Worm (Caenorhabditis elegans) whole organism, young adult: Measurements from ENCODE around the gene pges-2.
A peak's percentile ranks its signal among the peaks of the same experiment; 100 is the strongest.

Experiments used
- F10E7.11 ChIP-seq: sonication (generic microtip); optimal IDR thresholded peaks from 2 replicates; lab custom pipeline; 2017; ENCODE audit warnings: mild to moderate bottlenecking, missing genetic modification characterization, moderate library complexity, missing compliant biosample characterization
- F55B11.4 ChIP-seq: sonication (generic microtip); optimal IDR thresholded peaks from 2 replicates; lab custom pipeline; 2016; ENCODE audit warnings: missing compliant biosample characterization, missing genetic modification characterization, borderline replicate concordance; ENCODE audit not compliant: insufficient read depth
- F57C9.4 ChIP-seq: sonication (generic microtip); optimal IDR thresholded peaks from 2 replicates; lab custom pipeline; 2017; ENCODE audit warnings: mild to moderate bottlenecking, missing genetic modification characterization, missing compliant biosample characterization
- Y53F4B.3 ChIP-seq: fragments of 200-800 bp; sonication (Bioruptor generic); IDR thresholded peaks from 2 replicates; pipeline ENCODE4 v1.3.6; 2022; ENCODE audit warnings: missing genetic modification reagents, missing genetic modification characterization, missing compliant biosample characterization
- Y95B8A.8 ChIP-seq: fragments of 200-800 bp; sonication (Bioruptor generic); IDR thresholded peaks from 2 replicates; pipeline ENCODE4 v1.3.6; 2022; ENCODE audit warnings: missing genetic modification reagents, missing genetic modification characterization, missing compliant biosample characterization
- ZK185.1 ChIP-seq: sonication (generic microtip); optimal IDR thresholded peaks from 2 replicates; lab custom pipeline; 2016; ENCODE audit warnings: mild to moderate bottlenecking, missing genetic modification characterization, missing compliant biosample characterization; ENCODE audit not compliant: poor library complexity, severe bottlenecking
- ama-1 ChIP-seq, 3 experiments: fragments of 150-350 bp in 1 of 3; sonication (generic microtip) in 2 of 3; optimal IDR thresholded peaks; 2 replicates each; lab custom pipeline; 2014 to 2018; ENCODE audit warnings: missing biosample characterization in 2 of 3, missing genetic modification characterization in 2 of 3, missing genetic modification reagents in 2 of 3
- atf-7 ChIP-seq: sonication (generic microtip); optimal IDR thresholded peaks from 2 replicates; lab custom pipeline; 2017; ENCODE audit warnings: mild to moderate bottlenecking, missing genetic modification characterization, missing compliant biosample characterization
- attf-5 ChIP-seq: fragments of 200-800 bp; sonication (Bioruptor generic); optimal IDR thresholded peaks from 2 replicates; lab custom pipeline; 2018; ENCODE audit warnings: mild to moderate bottlenecking, missing genetic modification characterization, missing compliant biosample characterization
- attf-6 ChIP-seq: fragments of 200-800 bp; sonication (Bioruptor generic); IDR thresholded peaks from 2 replicates; pipeline ENCODE4 v1.3.6; 2022; ENCODE audit warnings: missing genetic modification reagents, missing genetic modification characterization, missing compliant biosample characterization
- cebp-1 ChIP-seq, 2 experiments: fragments of 200-800 bp in 1 of 2; sonication (Bioruptor generic) in 1 of 2; sonication (generic microtip) in 1 of 2; IDR thresholded peaks in 1 of 2; optimal IDR thresholded peaks in 1 of 2; 2 replicates each; pipeline versions ENCODE4 v1.3.6 to Lab custom; 2017 to 2022; ENCODE audit warnings: missing compliant biosample characterization in 2 of 2, missing genetic modification characterization in 2 of 2, mild to moderate bottlenecking in 1 of 2, missing genetic modification reagents in 1 of 2, moderate library complexity in 1 of 2
- ceh-58 ChIP-seq: fragments of 200-800 bp; sonication (Bioruptor generic); IDR thresholded peaks from 2 replicates; pipeline ENCODE4 v1.3.6; 2022; ENCODE audit warnings: missing genetic modification characterization, missing compliant biosample characterization
- ceh-79 ChIP-seq: sonication (generic microtip); optimal IDR thresholded peaks from 2 replicates; lab custom pipeline; 2017; ENCODE audit warnings: mild to moderate bottlenecking, missing genetic modification characterization, missing compliant biosample characterization
- chd-7 ChIP-seq: sonication (generic microtip); optimal IDR thresholded peaks from 2 replicates; lab custom pipeline; 2016; ENCODE audit warnings: mild to moderate bottlenecking, missing genetic modification characterization, moderate library complexity, missing compliant biosample characterization
- efl-1 ChIP-seq: fragments of 150-350 bp; optimal IDR thresholded peaks from 2 replicates; lab custom pipeline; 2014; ENCODE audit warnings: missing biosample characterization, missing genetic modification reagents, missing genetic modification characterization
- egl-18 ChIP-seq: fragments of 200-800 bp; sonication (Bioruptor generic); IDR thresholded peaks from 2 replicates; pipeline ENCODE4 v1.3.6; 2022; ENCODE audit warnings: missing genetic modification reagents, missing genetic modification characterization, missing compliant biosample characterization
- egl-44 ChIP-seq: fragments of 200-800 bp; sonication (Bioruptor generic); IDR thresholded peaks from 2 replicates; pipeline ENCODE4 v1.3.6; 2022; ENCODE audit warnings: missing genetic modification reagents, missing genetic modification characterization, missing compliant biosample characterization
- him-1 ChIP-seq: sonication (generic microtip); optimal IDR thresholded peaks from 2 replicates; lab custom pipeline; 2016; ENCODE audit warnings: missing genotype, missing genetic modification reagents, missing genetic modification characterization, missing compliant biosample characterization
- hlh-26 ChIP-seq: fragments of 200-800 bp; sonication (Bioruptor generic); conservative IDR thresholded peaks from 2 replicates; pipeline ENCODE4 v1.3.6; 2022; ENCODE audit warnings: missing genetic modification reagents, missing genetic modification characterization, missing compliant biosample characterization
- hmg-1.2 ChIP-seq: fragments of 200-800 bp; sonication (Bioruptor generic); IDR thresholded peaks from 2 replicates; pipeline ENCODE4 v1.3.6; 2022; ENCODE audit warnings: missing genetic modification reagents, missing genetic modification characterization, missing compliant biosample characterization
- hmg-20 ChIP-seq: fragments of 200-800 bp; sonication (Bioruptor generic); IDR thresholded peaks from 2 replicates; pipeline ENCODE4 v1.3.6; 2022; ENCODE audit warnings: missing genetic modification reagents, missing genetic modification characterization, missing compliant biosample characterization
- hrde-1 ChIP-seq: sonication (generic microtip); optimal IDR thresholded peaks from 2 replicates; lab custom pipeline; 2016; ENCODE audit warnings: missing genetic modification characterization, mild to moderate bottlenecking, missing compliant biosample characterization, moderate library complexity, missing genotype, missing genetic modification reagents, borderline replicate concordance
- let-526 ChIP-seq: fragments of 200-800 bp; sonication (Bioruptor generic); IDR thresholded peaks from 2 replicates; pipeline ENCODE4 v1.3.6; 2022; ENCODE audit warnings: missing genetic modification reagents, missing genetic modification characterization, missing compliant biosample characterization
- lsy-27 ChIP-seq: sonication (generic microtip); optimal IDR thresholded peaks from 2 replicates; lab custom pipeline; 2017; ENCODE audit warnings: missing genetic modification characterization, mild to moderate bottlenecking, missing compliant biosample characterization, antibody characterized with exemption, missing genotype, borderline replicate concordance; ENCODE audit not compliant: insufficient read depth
- madf-8 ChIP-seq: fragments of 200-800 bp; sonication (Bioruptor generic); conservative IDR thresholded peaks from 2 replicates; pipeline ENCODE4 v1.3.6; 2022; ENCODE audit warnings: missing genetic modification reagents, missing genetic modification characterization, missing compliant biosample characterization
- mcd-1 ChIP-seq: fragments of 200-800 bp; sonication (Bioruptor generic); IDR thresholded peaks from 2 replicates; pipeline ENCODE4 v1.3.6; 2022; ENCODE audit warnings: missing genetic modification reagents, missing genetic modification characterization, missing compliant biosample characterization
- mes-4 ChIP-seq: sonication (generic microtip); optimal IDR thresholded peaks from 2 replicates; lab custom pipeline; 2016; ENCODE audit warnings: missing genotype, missing genetic modification characterization, missing compliant biosample characterization
- nfya-2 ChIP-seq: fragments of 200-800 bp; sonication (Bioruptor generic); IDR thresholded peaks from 2 replicates; pipeline ENCODE4 v1.3.6; 2022; ENCODE audit warnings: missing genetic modification reagents, missing genetic modification characterization, missing compliant biosample characterization
- sdz-38 ChIP-seq: sonication (generic microtip); optimal IDR thresholded peaks from 2 replicates; lab custom pipeline; 2016; ENCODE audit warnings: missing genotype, missing genetic modification characterization, missing compliant biosample characterization
- sea-2 ChIP-seq: fragments of 200-800 bp; sonication (Bioruptor generic); IDR thresholded peaks from 2 replicates; pipeline ENCODE4 v1.3.6; 2022; ENCODE audit warnings: missing genetic modification characterization, missing compliant biosample characterization
- snpc-4 ChIP-seq, 5 experiments: fragments of 150-350 bp in 1 of 5; sonication (generic microtip) in 4 of 5; optimal IDR thresholded peaks; 2 replicates each; lab custom pipeline; 2014 to 2018; ENCODE audit warnings: missing genetic modification characterization in 5 of 5, missing biosample characterization in 3 of 5, antibody characterized with exemption in 2 of 5, mild to moderate bottlenecking in 2 of 5, missing compliant biosample characterization in 2 of 5, missing genotype in 2 of 5, moderate library complexity in 2 of 5, missing genetic modification reagents in 1 of 5
- somi-1 ChIP-seq: fragments of 200-800 bp; sonication (Bioruptor generic); optimal IDR thresholded peaks from 2 replicates; lab custom pipeline; 2018; ENCODE audit warnings: mild to moderate bottlenecking, missing genetic modification characterization, missing compliant biosample characterization
- tbx-9 ChIP-seq: sonication (generic microtip); optimal IDR thresholded peaks from 2 replicates; lab custom pipeline; 2016; ENCODE audit warnings: borderline replicate concordance, missing genetic modification characterization, inconsistent platforms, missing compliant biosample characterization
- zfh-2 ChIP-seq: fragments of 200-800 bp; sonication (Bioruptor generic); conservative IDR thresholded peaks from 2 replicates; pipeline ENCODE4 v1.3.6; 2022; ENCODE audit warnings: missing genetic modification reagents, missing genetic modification characterization, missing compliant biosample characterization
- zim-3 ChIP-seq: sonication (generic microtip); optimal IDR thresholded peaks from 2 replicates; lab custom pipeline; 2017; ENCODE audit warnings: mild to moderate bottlenecking, missing genetic modification characterization, moderate library complexity, missing compliant biosample characterization
- ztf-25 ChIP-seq: fragments of 200-800 bp; sonication (Bioruptor generic); IDR thresholded peaks from 2 replicates; pipeline ENCODE4 v1.3.6; 2022; ENCODE audit warnings: missing genetic modification reagents, missing genetic modification characterization, missing compliant biosample characterization
- ztf-26 ChIP-seq: sonication (generic microtip); optimal IDR thresholded peaks from 2 replicates; lab custom pipeline; 2017; ENCODE audit warnings: missing genetic modification characterization, missing compliant biosample characterization
- ztf-3 ChIP-seq: fragments of 200-800 bp; sonication (Bioruptor generic); optimal IDR thresholded peaks from 2 replicates; lab custom pipeline; 2018; ENCODE audit warnings: mild to moderate bottlenecking, missing genetic modification characterization, missing compliant biosample characterization

The pges-2 gene

DNA sequence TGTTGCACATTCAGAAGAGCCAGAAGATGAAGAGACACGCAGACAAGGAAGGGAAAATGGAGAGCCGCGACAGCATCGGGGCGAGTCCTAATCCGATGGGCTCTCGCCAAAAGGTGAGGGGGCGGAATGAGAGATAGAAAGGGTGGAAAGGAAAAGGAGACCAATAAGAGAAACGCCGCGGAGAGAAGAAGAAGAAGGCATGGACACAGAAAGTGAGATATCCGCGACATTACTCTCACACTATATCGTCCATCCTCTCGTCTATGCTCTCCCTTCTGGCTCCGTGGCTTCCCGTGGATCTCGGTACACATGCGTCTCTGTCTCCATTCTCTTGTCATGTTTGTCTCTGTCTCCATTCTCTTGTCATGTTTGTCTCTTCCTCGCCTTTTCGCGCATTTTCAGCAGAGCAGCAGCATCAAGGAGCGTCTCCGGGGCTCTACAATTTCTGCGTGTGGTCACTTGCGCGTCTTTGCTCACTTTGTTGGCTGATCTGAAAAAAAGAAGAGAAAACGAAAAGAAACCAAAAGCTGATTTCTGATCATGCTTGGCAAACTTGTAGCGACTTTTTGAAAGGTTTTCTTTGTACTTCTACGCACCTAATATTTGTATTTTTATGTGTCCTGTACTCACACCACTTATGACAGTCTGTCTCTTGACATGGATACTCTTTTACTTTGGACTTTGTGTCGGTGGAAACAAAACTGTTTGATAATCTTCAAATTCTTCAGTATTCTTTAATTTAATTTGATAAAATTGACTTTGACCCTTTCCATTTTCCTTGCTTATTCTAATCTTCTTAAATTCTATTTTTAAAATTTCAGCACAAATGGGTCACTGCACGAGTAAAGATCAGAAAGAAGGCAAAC lies 35.8 kb upstream of the pges-2 start, which contains the start of gene gpa-7 (continued):
- TF ChIP-seq egl-18, result 0 out of 2 replicates have a peak, but pooled peaks have one; percentile 47
- no peak for TF ChIP-seq nfya-2 (GFP tag; lab: Robert Waterston, UW)
- TF ChIP-seq efl-1 (GFP tag; lab: Kevin White, UChicago), result no peak
- peak; percentile 19 for TF ChIP-seq attf-5 (GFP tag; lab: Kevin White, UChicago)
- no peak for TF ChIP-seq ztf-3 (GFP tag; lab: Kevin White, UChicago)
- no peak; the same call in 1 of the 2 replicates for TF ChIP-seq mcd-1 (GFP tag; lab: Robert Waterston, UW)
- TF ChIP-seq Y53F4B.3 (GFP tag; lab: Robert Waterston, UW), result no peak
- no peak for TF ChIP-seq zim-3 (tag; lab: Kevin White, UChicago)
- TF ChIP-seq hmg-20, result no peak
- TF ChIP-seq attf-6 (GFP tag; lab: Robert Waterston, UW), result no peak
- no peak for TF ChIP-seq let-526 (GFP tag; lab: Robert Waterston, UW)
- no peak for TF ChIP-seq sea-2 (GFP tag; lab: Robert Waterston, UW)
- TF ChIP-seq lsy-27, result no peak
- TF ChIP-seq sdz-38 (tag; lab: Kevin White, UChicago), result no peak
- TF ChIP-seq hmg-1.2 (GFP tag; lab: Robert Waterston, UW), result peak; percentile 59; the same call in 1 of the 2 replicates
- TF ChIP-seq hlh-26 (GFP tag; lab: Robert Waterston, UW), result no peak
- TF ChIP-seq him-1 (tag; lab: Kevin White, UChicago), result no peak
- no peak for TF ChIP-seq ztf-25 (GFP tag; lab: Robert Waterston, UW)
- TF ChIP-seq ZK185.1 (tag; lab: Kevin White, UChicago), result peak; percentile 10
- peak; percentile 58 for TF ChIP-seq somi-1 (GFP tag; lab: Kevin White, UChicago)
- TF ChIP-seq atf-7, result no peak
- TF ChIP-seq hrde-1 (tag; lab: Kevin White, UChicago), result no peak
- no peak for TF ChIP-seq snpc-4 (GFP tag; optimal IDR thresholded peaks at IDR 0.05; lab: Kevin White, UChicago)
- TF ChIP-seq snpc-4 (tag; optimal IDR thresholded peaks at IDR 0.05; lab: Kevin White, UChicago), result no peak
- TF ChIP-seq Y95B8A.8, result no peak
- TF ChIP-seq ceh-58 (GFP tag; lab: Robert Waterston, UW), result no peak
- TF ChIP-seq F57C9.4, result no peak
- TF ChIP-seq mes-4, result no peak
- TF ChIP-seq chd-7, result peak; percentile 71
- TF ChIP-seq madf-8 (GFP tag; lab: Robert Waterston, UW), result no peak
- TF ChIP-seq ztf-26 (tag; lab: Kevin White, UChicago), result no peak
- no peak for TF ChIP-seq F55B11.4 (tag; lab: Kevin White, UChicago)
- TF ChIP-seq egl-44 (GFP tag; lab: Robert Waterston, UW), result no peak
- TF ChIP-seq zfh-2 (GFP tag; lab: Robert Waterston, UW), result no peak; the same call in none of the 2 replicates
- TF ChIP-seq ama-1 (optimal IDR thresholded peaks at IDR 0.05; lab: Kevin White, UChicago), result no peak
- no peak for TF ChIP-seq ama-1 (GFP tag; optimal IDR thresholded peaks at IDR 0.05; lab: Kevin White, UChicago)
- TF ChIP-seq ceh-79 (tag; lab: Kevin White, UChicago), result no peak
- no peak for TF ChIP-seq cebp-1 (GFP tag; IDR thresholded peaks at IDR 0.05; lab: Robert Waterston, UW)
- TF ChIP-seq cebp-1 (tag; optimal IDR thresholded peaks at IDR 0.05; lab: Kevin White, UChicago), result peak; percentile 41
- no peak for TF ChIP-seq tbx-9 (tag; lab: Kevin White, UChicago)
- no peak for TF ChIP-seq F10E7.11
